Worm (Caenorhabditis elegans) whole organism, L1 larva: ENCODE measurements around the gene dbn-1.
A peak's percentile ranks its signal among the peaks of the same experiment; 100 is the strongest.

Source experiments
- F16B12.6 ChIP-seq: fragments of 150-350 bp; optimal IDR thresholded peaks from 2 replicates; lab custom pipeline; 2014; ENCODE audit warnings: missing biosample characterization, missing genetic modification characterization
- ceh-63 ChIP-seq: fragments of 200-800 bp; sonication (Bioruptor generic); optimal IDR thresholded peaks from 2 replicates; lab custom pipeline; 2018; ENCODE audit warnings: mild to moderate bottlenecking, missing genetic modification characterization, missing compliant biosample characterization
- ceh-82 ChIP-seq, 3 experiments: fragments of 150-350 bp in 1 of 3; sonication (generic microtip) in 2 of 3; optimal IDR thresholded peaks; 2 replicates each; lab custom pipeline; 2014 to 2017; ENCODE audit warnings: missing biosample characterization in 3 of 3, missing genetic modification characterization in 3 of 3
- dpl-1 ChIP-seq, 3 experiments: fragments of 150-350 bp in 2 of 3; sonication (generic microtip) in 1 of 3; optimal IDR thresholded peaks; 2 replicates each; lab custom pipeline; 2014 to 2017; ENCODE audit warnings: missing biosample characterization in 3 of 3, missing genetic modification characterization in 3 of 3, missing genetic modification reagents in 3 of 3
- efl-1 ChIP-seq, 4 experiments: fragments of 150-350 bp; optimal IDR thresholded peaks in 3 of 4; peaks in 1 of 4; 1 replicate in 1 of 4; 2 replicates in 3 of 4; lab custom pipeline; 2014; ENCODE audit warnings: missing biosample characterization in 2 of 4, missing genetic modification characterization in 2 of 4, missing genetic modification reagents in 2 of 4
- efl-3 ChIP-seq: fragments of 200-800 bp; sonication (Bioruptor generic); optimal IDR thresholded peaks from 2 replicates; lab custom pipeline; 2018; ENCODE audit warnings: mild to moderate bottlenecking, missing genetic modification characterization, missing compliant biosample characterization
- elt-3 ChIP-seq, 6 experiments: fragments of 150-350 bp in 1 of 6; sonication (generic microtip); optimal IDR thresholded peaks; 2 replicates each; lab custom pipeline; 2017 to 2018; ENCODE audit warnings: missing biosample characterization in 6 of 6, missing genetic modification characterization in 6 of 6, inconsistent platforms in 1 of 6
- fkh-10 ChIP-seq: sonication (generic microtip); optimal IDR thresholded peaks from 2 replicates; lab custom pipeline; 2017; ENCODE audit warnings: missing biosample characterization, missing genetic modification reagents, missing genetic modification characterization
- fos-1 ChIP-seq: fragments of 150-350 bp; optimal IDR thresholded peaks from 2 replicates; lab custom pipeline; 2014; ENCODE audit warnings: missing biosample characterization, missing genetic modification characterization
- hlh-4 ChIP-seq: sonication (generic microtip); optimal IDR thresholded peaks from 2 replicates; lab custom pipeline; 2016; ENCODE audit warnings: mild to moderate bottlenecking, missing genetic modification characterization, missing compliant biosample characterization
- irx-1 ChIP-seq: sonication (generic microtip); optimal IDR thresholded peaks from 2 replicates; lab custom pipeline; 2016; ENCODE audit warnings: missing genetic modification characterization, missing compliant biosample characterization
- isw-1 ChIP-seq: fragments of 200-800 bp; sonication (Bioruptor generic); IDR thresholded peaks from 2 replicates; pipeline ENCODE4 v1.3.6; 2022; ENCODE audit warnings: missing genetic modification characterization, missing compliant biosample characterization
- lin-13 ChIP-seq: fragments of 150-350 bp; optimal IDR thresholded peaks from 2 replicates; lab custom pipeline; 2014; ENCODE audit warnings: missing biosample characterization, missing genetic modification reagents, missing genetic modification characterization
- lin-14 ChIP-seq: fragments of 200-800 bp; sonication (Bioruptor generic); optimal IDR thresholded peaks from 2 replicates; lab custom pipeline; 2018; ENCODE audit warnings: mild to moderate bottlenecking, missing genetic modification characterization, moderate library complexity, missing compliant biosample characterization
- lin-15B ChIP-seq: fragments of 150-350 bp; sonication (generic microtip); optimal IDR thresholded peaks from 3 replicates; lab custom pipeline; 2014; ENCODE audit warnings: missing biosample characterization, missing genetic modification characterization
- lin-35 ChIP-seq, 2 experiments: fragments of 150-350 bp; optimal IDR thresholded peaks; 2 replicates each; lab custom pipeline; 2014; ENCODE audit warnings: missing biosample characterization in 2 of 2, missing genetic modification characterization in 2 of 2, missing genetic modification reagents in 2 of 2
- lin-39 ChIP-seq: fragments of 150-350 bp; optimal IDR thresholded peaks from 2 replicates; lab custom pipeline; 2014; ENCODE audit warnings: missing biosample characterization, missing genetic modification reagents, missing genetic modification characterization
- lir-3 ChIP-seq: sonication (generic microtip); optimal IDR thresholded peaks from 2 replicates; lab custom pipeline; 2016; ENCODE audit warnings: mild to moderate bottlenecking, missing genetic modification characterization, moderate library complexity, missing compliant biosample characterization; ENCODE audit not compliant: poor library complexity
- lsy-2 ChIP-seq, 2 experiments: fragments of 150-350 bp; optimal IDR thresholded peaks; 2 replicates each; lab custom pipeline; 2014; ENCODE audit warnings: missing biosample characterization in 2 of 2, missing genetic modification characterization in 2 of 2
- mab-9 ChIP-seq: fragments of 200-800 bp; sonication (Bioruptor generic); IDR thresholded peaks from 2 replicates; pipeline ENCODE4 v1.3.6; 2022; ENCODE audit warnings: missing genetic modification reagents, missing genetic modification characterization, missing compliant biosample characterization
- mef-2 ChIP-seq: fragments of 150-350 bp; optimal IDR thresholded peaks from 2 replicates; lab custom pipeline; 2014; ENCODE audit warnings: missing biosample characterization, missing genetic modification characterization
- mep-1 ChIP-seq: fragments of 150-350 bp; optimal IDR thresholded peaks from 2 replicates; lab custom pipeline; 2014; ENCODE audit warnings: missing biosample characterization, missing genetic modification characterization
- nhr-11 ChIP-seq: fragments of 150-350 bp; optimal IDR thresholded peaks from 2 replicates; lab custom pipeline; 2014; ENCODE audit warnings: missing biosample characterization, missing genetic modification characterization
- nhr-20 ChIP-seq: sonication (generic microtip); optimal IDR thresholded peaks from 2 replicates; lab custom pipeline; 2016; ENCODE audit warnings: mild to moderate bottlenecking, missing genetic modification characterization, missing compliant biosample characterization
- nhr-28 ChIP-seq: fragments of 150-350 bp; optimal IDR thresholded peaks from 2 replicates; lab custom pipeline; 2014; ENCODE audit warnings: missing biosample characterization, missing genetic modification characterization
- nhr-71 ChIP-seq: sonication (generic microtip); optimal IDR thresholded peaks from 2 replicates; lab custom pipeline; 2016; ENCODE audit warnings: mild to moderate bottlenecking, missing genetic modification characterization, moderate library complexity, missing compliant biosample characterization
- nhr-84 ChIP-seq: sonication (generic microtip); optimal IDR thresholded peaks from 2 replicates; lab custom pipeline; 2017; ENCODE audit warnings: missing biosample characterization, missing genetic modification characterization
- nhr-85 ChIP-seq: sonication (generic microtip); peaks from one replicate; lab custom pipeline; 2016; ENCODE audit warnings: missing genetic modification characterization, inconsistent platforms, missing compliant biosample characterization
- nhr-90 ChIP-seq: sonication (generic microtip); optimal IDR thresholded peaks from 2 replicates; lab custom pipeline; 2016; ENCODE audit warnings: mild to moderate bottlenecking, missing genetic modification characterization, missing compliant biosample characterization; ENCODE audit not compliant: poor library complexity
- pag-3 ChIP-seq: sonication (generic microtip); optimal IDR thresholded peaks from 2 replicates; lab custom pipeline; 2017; ENCODE audit warnings: missing genetic modification characterization, mild to moderate bottlenecking, missing compliant biosample characterization, antibody characterized with exemption, borderline replicate concordance; ENCODE audit not compliant: insufficient read depth
- pqm-1 ChIP-seq: sonication (generic microtip); optimal IDR thresholded peaks from 3 replicates; lab custom pipeline; 2017; ENCODE audit warnings: missing biosample characterization, missing genetic modification characterization
- rnt-1 ChIP-seq: sonication (generic microtip); optimal IDR thresholded peaks from 2 replicates; lab custom pipeline; 2016; ENCODE audit warnings: mild to moderate bottlenecking, missing genetic modification characterization, moderate library complexity, missing compliant biosample characterization
- snu-23 ChIP-seq: sonication (generic microtip); optimal IDR thresholded peaks from 2 replicates; lab custom pipeline; 2016; ENCODE audit warnings: missing genetic modification characterization, missing compliant biosample characterization
- sox-4 ChIP-seq: sonication (generic microtip); optimal IDR thresholded peaks from 2 replicates; lab custom pipeline; 2016; ENCODE audit warnings: missing genetic modification characterization, missing compliant biosample characterization
- sptf-1 ChIP-seq: fragments of 150-350 bp; optimal IDR thresholded peaks from 2 replicates; lab custom pipeline; 2014; ENCODE audit warnings: missing biosample characterization, missing genetic modification characterization
- sup-37 ChIP-seq: fragments of 200-800 bp; sonication (Bioruptor generic); optimal IDR thresholded peaks from 2 replicates; lab custom pipeline; 2018; ENCODE audit warnings: mild to moderate bottlenecking, missing genetic modification characterization, missing compliant biosample characterization
- swsn-7 ChIP-seq: sonication (generic microtip); optimal IDR thresholded peaks from 2 replicates; lab custom pipeline; 2016; ENCODE audit warnings: missing genetic modification characterization, missing compliant biosample characterization
- tbx-2 ChIP-seq: sonication (generic microtip); optimal IDR thresholded peaks from 2 replicates; lab custom pipeline; 2016; ENCODE audit warnings: missing genetic modification characterization, missing compliant biosample characterization
- tlp-1 ChIP-seq: fragments of 150-350 bp; optimal IDR thresholded peaks from 2 replicates; lab custom pipeline; 2014; ENCODE audit warnings: missing biosample characterization, missing genetic modification characterization
- unc-30 ChIP-seq: sonication (generic microtip); optimal IDR thresholded peaks from 2 replicates; lab custom pipeline; 2017; ENCODE audit warnings: missing biosample characterization, missing genetic modification characterization
- unc-98 ChIP-seq: fragments of 200-800 bp; sonication (Bioruptor generic); IDR thresholded peaks from 2 replicates; pipeline ENCODE4 v1.3.6; 2022; ENCODE audit warnings: missing genetic modification characterization, missing compliant biosample characterization
- xbp-1 ChIP-seq: sonication (generic microtip); optimal IDR thresholded peaks from 2 replicates; lab custom pipeline; 2016; ENCODE audit warnings: missing genetic modification characterization, missing compliant biosample characterization
- zag-1 ChIP-seq: fragments of 150-350 bp; optimal IDR thresholded peaks from 2 replicates; lab custom pipeline; 2014; ENCODE audit warnings: missing biosample characterization, missing genetic modification characterization
- ztf-4 ChIP-seq: fragments of 150-350 bp; optimal IDR thresholded peaks from 2 replicates; lab custom pipeline; 2014; ENCODE audit warnings: missing biosample characterization, missing genetic modification characterization

Gene dbn-1

ce11 chrIII:13779360-13780093 is 17.7 kb upstream of the dbn-1 start:
- TF ChIP-seq dpl-1 (GFP tag; optimal IDR thresholded peaks at IDR 0.05; lab: Kevin White, UChicago) (no peak), nhr-11 (tag; lab: Kevin White, UChicago) (no peak), fkh-10 (GFP tag; lab: Kevin White, UChicago) (no peak), efl-3 (peak; percentile 17), hlh-4 (peak; percentile 24), lir-3 (tag; lab: Kevin White, UChicago) (peak; percentile 31), sup-37 (GFP tag; lab: Kevin White, UChicago) (no peak), irx-1 (tag; lab: Kevin White, UChicago) (no peak), mep-1 (tag; lab: Kevin White, UChicago) (no peak)
- TF ChIP-seq, all 84 proteins: peak for 3

ce11 chrIII:13778816-13779215 is 16.9 kb upstream of the dbn-1 start:
- TF ChIP-seq lin-14 (no peak), sox-4 (tag; lab: Kevin White, UChicago) (no peak), pqm-1 (tag; lab: Kevin White, UChicago) (no peak), nhr-11 (tag; lab: Kevin White, UChicago) (no peak), swsn-7 (tag; lab: Kevin White, UChicago) (no peak), lin-13 (no peak), irx-1 (tag; lab: Kevin White, UChicago) (no peak), lin-39 (tag; lab: Kevin White, UChicago) (peak; percentile 42), nhr-28 (tag; lab: Kevin White, UChicago) (peak; percentile 70), rnt-1 (no peak), nhr-85 (no peak), nhr-84 (no peak), lsy-2 (tag; optimal IDR thresholded peaks at IDR 0.05; lab: Kevin White, UChicago) (no peak), ceh-63 (GFP tag; lab: Kevin White, UChicago) (no peak), mab-9 (GFP tag; lab: Robert Waterston, UW) (no peak), sptf-1 (peak; percentile 62), ztf-4 (tag; lab: Kevin White, UChicago) (peak; percentile 3), pag-3 (tag; lab: Kevin White, UChicago) (peak; percentile 11), nhr-71 (tag; lab: Kevin White, UChicago) (no peak)

ce11 chrIII:13772876-13773275 is 11.0 kb upstream of the dbn-1 start, which contains the start of gene mdt-29:
mdt-29 (plus strand) TSS chrIII:13773176.
- TF ChIP-seq mef-2 (no peak), lin-35 (GFP tag; optimal IDR thresholded peaks at IDR 0.05; lab: Kevin White, UChicago) (no peak), efl-1 (optimal IDR thresholded peaks at IDR 0.05; lab: Kevin White, UChicago) (no peak), efl-1 (GFP tag; optimal IDR thresholded peaks at IDR 0.05 in 1 of 2; lab: Kevin White, UChicago) (peak in 1 of 2 experiments; percentile 15), lin-13 (no peak)

ce11 chrIII:13771145-13771544 is 9.3 kb upstream of the dbn-1 start, which contains the start of the genes cyk-4 and pdr-1:
cyk-4 (minus strand) TSS chrIII:13771224.
pdr-1 (plus strand) TSS chrIII:13771513.
- peak; percentile 67 for TF ChIP-seq snu-23 (GFP tag; lab: Kevin White, UChicago)
- peak; percentile 49 for TF ChIP-seq nhr-20 (tag; lab: Kevin White, UChicago)
- no peak for TF ChIP-seq efl-3
- TF ChIP-seq mep-1 (tag; lab: Kevin White, UChicago), result no peak
- peak; percentile 19 for TF ChIP-seq nhr-90 (tag; lab: Kevin White, UChicago)
- peak; percentile 79 to 88 (median 82) for TF ChIP-seq dpl-1 (GFP tag; optimal IDR thresholded peaks at IDR 0.05; lab: Kevin White, UChicago)
- peak; percentile 41 to 85 (median 50) for TF ChIP-seq ceh-82 (tag; optimal IDR thresholded peaks at IDR 0.05; lab: Kevin White, UChicago)
- TF ChIP-seq lin-13, result peak; percentile 13
- peak in 1 of 6 experiments; percentile 65 for TF ChIP-seq elt-3 (tag; optimal IDR thresholded peaks at IDR 0.05; lab: Kevin White, UChicago)
- TF ChIP-seq lin-15B (tag; lab: Kevin White, UChicago), result peak; percentile 83
- no peak for TF ChIP-seq unc-30
- no peak for TF ChIP-seq lin-39 (tag; lab: Kevin White, UChicago)
- TF ChIP-seq tbx-2 (tag; lab: Kevin White, UChicago), result peak; percentile 54
- no peak for TF ChIP-seq tlp-1
- peak; percentile 43 for TF ChIP-seq F16B12.6 (tag; lab: Kevin White, UChicago)
- TF ChIP-seq isw-1 (GFP tag; lab: Robert Waterston, UW), result peak; percentile 46
- no peak for TF ChIP-seq unc-98 (GFP tag; lab: Robert Waterston, UW)
- peak; percentile 73 to 88 for TF ChIP-seq efl-1 (optimal IDR thresholded peaks at IDR 0.05; lab: Kevin White, UChicago)
- TF ChIP-seq efl-1 (GFP tag; optimal IDR thresholded peaks at IDR 0.05 in 1 of 2; lab: Kevin White, UChicago), result peak; percentile 88 to 98
- peak; percentile 58 to 86 for TF ChIP-seq lsy-2 (tag; optimal IDR thresholded peaks at IDR 0.05; lab: Kevin White, UChicago)
- peak; percentile 87 to 94 for TF ChIP-seq lin-35 (GFP tag; optimal IDR thresholded peaks at IDR 0.05; lab: Kevin White, UChicago)
- TF ChIP-seq fos-1 (tag; lab: Kevin White, UChicago), result peak; percentile 30
- TF ChIP-seq zag-1, result no peak
- TF ChIP-seq xbp-1, result peak; percentile 30
- no peak for TF ChIP-seq ztf-4 (tag; lab: Kevin White, UChicago)
- no peak for TF ChIP-seq nhr-28 (tag; lab: Kevin White, UChicago)
